Fruit fly (Drosophila melanogaster): ENCODE measurements around the gene Doa.

The Doa gene

dm6 chr3R:28898921-28899545 is 11.2 kb downstream of the Doa start:
- TF ChIP-seq CG15710 (tag; optimal IDR thresholded peaks at IDR 0.05) (no peak), gl (tag; optimal IDR thresholded peaks at IDR 0.05) (no peak), rn (GFP tag; IDR thresholded peaks at IDR 0.05) (no peak), CG14655 (GFP tag; optimal IDR thresholded peaks at IDR 0.05) (no peak), CG9948 (tag; optimal IDR thresholded peaks at IDR 0.05) (no peak), CG4496 (GFP tag; IDR thresholded peaks at IDR 0.05) (no peak), CG10348 (GFP tag; IDR thresholded peaks at IDR 0.05) (no peak), EcR (GFP tag; optimal IDR thresholded peaks at IDR 0.05) (peak; percentile 53)

- TF ChIP-seq CG12605 (GFP tag; IDR thresholded peaks at IDR 0.05) (no peak), CG10348 (GFP tag; IDR thresholded peaks at IDR 0.05) (no peak), Ets98B (GFP tag; IDR thresholded peaks at IDR 0.05) (no peak), Pif1A (GFP tag; optimal IDR thresholded peaks at IDR 0.05) (no peak), EcR (GFP tag; optimal IDR thresholded peaks at IDR 0.05) (no peak), CG34367 (tag; optimal IDR thresholded peaks at IDR 0.05) (no peak), CG14655 (GFP tag; optimal IDR thresholded peaks at IDR 0.05) (no peak)
Observed at dm6 chr3R:28901468-28902163, 13.7 kb downstream of the Doa start.

dm6 chr3R:28903392-28903791 is 15.5 kb downstream of the Doa start:
- TF ChIP-seq CG15710 (tag; optimal IDR thresholded peaks at IDR 0.05) (no peak), CG8159 (tag; optimal IDR thresholded peaks at IDR 0.05) (no peak), CG32121 (GFP tag; IDR thresholded peaks at IDR 0.05) (no peak), CG10348 (GFP tag; IDR thresholded peaks at IDR 0.05) (no peak), CG17806 (tag; optimal IDR thresholded peaks at IDR 0.05) (no peak), CG13204 (GFP tag; optimal IDR thresholded peaks at IDR 0.05) (no peak), CG4496 (GFP tag; IDR thresholded peaks at IDR 0.05) (no peak), Snoo (tag; optimal IDR thresholded peaks at IDR 0.05) (no peak), Pif1B (GFP tag; optimal IDR thresholded peaks at IDR 0.05) (no peak), Pif1A (GFP tag; optimal IDR thresholded peaks at IDR 0.05) (no peak), CG34367 (tag; optimal IDR thresholded peaks at IDR 0.05) (no peak), rn (GFP tag; IDR thresholded peaks at IDR 0.05) (no peak), fd96Ca (GFP tag; IDR thresholded peaks at IDR 0.05) (no peak), D1 (tag; optimal IDR thresholded peaks at IDR 0.05) (no peak), EcR (GFP tag; optimal IDR thresholded peaks at IDR 0.05) (no peak), Ets98B (GFP tag; IDR thresholded peaks at IDR 0.05) (no peak), CG14655 (GFP tag; optimal IDR thresholded peaks at IDR 0.05) (no peak), CG12605 (GFP tag; IDR thresholded peaks at IDR 0.05) (no peak), CG8301 (tag; optimal IDR thresholded peaks at IDR 0.05) (no peak)

- TF ChIP-seq CG8301 (tag; optimal IDR thresholded peaks at IDR 0.05) (peak; percentile 62), CG34367 (tag; optimal IDR thresholded peaks at IDR 0.05) (no peak), gl (tag; optimal IDR thresholded peaks at IDR 0.05) (no peak), Pif1A (GFP tag; optimal IDR thresholded peaks at IDR 0.05) (peak; percentile 22), CG17806 (tag; optimal IDR thresholded peaks at IDR 0.05) (no peak), CG4496 (GFP tag; IDR thresholded peaks at IDR 0.05) (0 out of 3 replicates have a peak, but pooled peaks have one; percentile 30), Snoo (tag; optimal IDR thresholded peaks at IDR 0.05) (no peak), fd96Ca (GFP tag; IDR thresholded peaks at IDR 0.05) (no peak), CG9948 (tag; optimal IDR thresholded peaks at IDR 0.05) (no peak), D1 (tag; optimal IDR thresholded peaks at IDR 0.05) (no peak), CG10348 (GFP tag; IDR thresholded peaks at IDR 0.05) (no peak), Pif1B (GFP tag; optimal IDR thresholded peaks at IDR 0.05) (no peak), CG15710 (tag; optimal IDR thresholded peaks at IDR 0.05) (no peak), CG12605 (GFP tag; IDR thresholded peaks at IDR 0.05) (no peak), Ets98B (GFP tag; IDR thresholded peaks at IDR 0.05) (0 out of 2 replicates have a peak, but pooled peaks have one; percentile 23), EcR (GFP tag; optimal IDR thresholded peaks at IDR 0.05) (no peak), CG8159 (tag; optimal IDR thresholded peaks at IDR 0.05) (no peak), rn (GFP tag; IDR thresholded peaks at IDR 0.05) (no peak), CG32121 (GFP tag; IDR thresholded peaks at IDR 0.05) (no peak), CG13204 (GFP tag; optimal IDR thresholded peaks at IDR 0.05) (no peak), CG14655 (GFP tag; optimal IDR thresholded peaks at IDR 0.05) (peak; percentile 64)
Observed at dm6 chr3R:28904174-28904573, 16.3 kb downstream of the Doa start.

dm6 chr3R:28904816-28905435 is 17.1 kb downstream of the Doa start:
- TF ChIP-seq CG12605 (GFP tag; IDR thresholded peaks at IDR 0.05) (peak; percentile 66), D1 (tag; optimal IDR thresholded peaks at IDR 0.05) (no peak), EcR (GFP tag; optimal IDR thresholded peaks at IDR 0.05) (no peak), gl (tag; optimal IDR thresholded peaks at IDR 0.05) (no peak), Ets98B (GFP tag; IDR thresholded peaks at IDR 0.05) (peak; percentile 80), CG34367 (tag; optimal IDR thresholded peaks at IDR 0.05) (no peak), CG10348 (GFP tag; IDR thresholded peaks at IDR 0.05) (no peak), Pif1A (GFP tag; optimal IDR thresholded peaks at IDR 0.05) (peak; percentile 11), rn (GFP tag; IDR thresholded peaks at IDR 0.05) (peak; percentile 51; the same call in 1 of the 2 replicates), CG8301 (tag; optimal IDR thresholded peaks at IDR 0.05) (peak; percentile 50), CG9948 (tag; optimal IDR thresholded peaks at IDR 0.05) (no peak), CG8159 (tag; optimal IDR thresholded peaks at IDR 0.05) (no peak), CG14655 (GFP tag; optimal IDR thresholded peaks at IDR 0.05) (peak; percentile 52), Snoo (tag; optimal IDR thresholded peaks at IDR 0.05) (no peak), CG17806 (tag; optimal IDR thresholded peaks at IDR 0.05) (no peak), fd96Ca (GFP tag; IDR thresholded peaks at IDR 0.05) (peak; percentile 89), CG13204 (GFP tag; optimal IDR thresholded peaks at IDR 0.05) (no peak), CG4496 (GFP tag; IDR thresholded peaks at IDR 0.05) (peak; percentile 76; the same call in 2 of the 3 replicates), CG15710 (tag; optimal IDR thresholded peaks at IDR 0.05) (no peak), Pif1B (GFP tag; optimal IDR thresholded peaks at IDR 0.05) (no peak), CG32121 (GFP tag; IDR thresholded peaks at IDR 0.05) (peak; percentile 77)
